Worm (Caenorhabditis elegans) whole organism, L1 larva: ENCODE results near the gene rig-3.

Source experiments
- nhr-11 ChIP-seq: fragments of 150-350 bp; optimal IDR thresholded peaks from 2 replicates; lab custom pipeline; 2014; ENCODE audit warnings: missing biosample characterization, missing genetic modification characterization
- unc-62 ChIP-seq: fragments of 150-350 bp; optimal IDR thresholded peaks from 2 replicates; lab custom pipeline; 2014; ENCODE audit warnings: missing biosample characterization, missing genetic modification reagents, missing genetic modification characterization

ce11 chrX:6853318-6853717 is at the start of gene rig-3:
- TF ChIP-seq unc-62 (GFP tag; lab: Kevin White, UChicago), result no peak
- TF ChIP-seq nhr-11 (tag; lab: Kevin White, UChicago), result no peak
